Fruit fly (Drosophila melanogaster): Measurements from ENCODE around the gene Polr2C.

Polr2C gene

DNA sequence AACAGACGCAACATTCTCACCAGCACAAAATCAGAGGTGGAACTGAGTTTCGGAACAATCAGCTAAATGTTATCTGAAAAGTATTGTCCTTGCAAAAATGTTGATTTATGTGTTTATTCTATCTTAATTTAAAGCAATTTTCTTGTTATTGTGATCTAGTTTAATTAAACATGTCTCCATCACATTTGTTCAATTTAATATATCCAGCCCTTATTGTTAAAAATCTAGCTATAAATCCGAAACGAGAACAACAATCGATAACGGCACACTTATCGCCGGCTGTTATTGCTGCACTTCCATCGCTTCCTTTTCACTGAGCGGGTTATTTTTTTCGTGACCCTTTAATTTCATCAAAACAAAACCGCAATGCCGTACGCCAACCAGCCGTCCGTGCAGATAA, at the start of gene Polr2C, which contains the start of the genes GatC and PolG2 (continued):
- TF ChIP-seq Dref (GFP tag; IDR thresholded peaks at IDR 0.05) (peak; percentile 80), B-H2 (GFP tag; optimal IDR thresholded peaks at IDR 0.05) (peak; percentile 22), otp (GFP tag; IDR thresholded peaks at IDR 0.05) (no peak), pros (GFP tag; optimal IDR thresholded peaks at IDR 0.05) (no peak), Deaf1 (tag; optimal IDR thresholded peaks at IDR 0.05) (no peak), Hr78 (GFP tag; optimal IDR thresholded peaks at IDR 0.05) (no peak), CG8281 (tag; optimal IDR thresholded peaks at IDR 0.05) (no peak), CG31388 (GFP tag; optimal IDR thresholded peaks at IDR 0.05) (no peak), org-1 (GFP tag; optimal IDR thresholded peaks at IDR 0.05) (no peak), CG4730 (GFP tag; IDR thresholded peaks at IDR 0.05) (no peak), Lpt (GFP tag; optimal IDR thresholded peaks at IDR 0.05) (no peak), CG5953 (GFP tag; IDR thresholded peaks at IDR 0.05) (no peak), br (optimal IDR thresholded peaks at IDR 0.05) (no peak), CG17186 (GFP tag; optimal IDR thresholded peaks at IDR 0.05) (peak; percentile 63), CG13424 (tag; optimal IDR thresholded peaks at IDR 0.05) (peak; percentile 43), Adf1 (GFP tag; IDR thresholded peaks at IDR 0.05) (0 out of 2 replicates have a peak, but pooled peaks have one; percentile 25), mld (GFP tag; IDR thresholded peaks at IDR 0.05; ENCODE audit: partially characterized antibody) (peak; percentile 78; the same call in 2 of the 3 replicates), CG8359 (GFP tag; optimal IDR thresholded peaks at IDR 0.05; ENCODE audit: borderline replicate concordance) (no peak), tll (GFP tag; optimal IDR thresholded peaks at IDR 0.05) (no peak), prd (optimal IDR thresholded peaks at IDR 0.05) (no peak), prd (GFP tag; IDR thresholded peaks at IDR 0.05) (peak; percentile 47; the same call in 2 of the 3 replicates), tx (GFP tag; optimal IDR thresholded peaks at IDR 0.05) (peak; percentile 23), Poxn (GFP tag; IDR thresholded peaks at IDR 0.05) (no peak), hb (GFP tag; IDR thresholded peaks at IDR 0.05; ENCODE audit: partially characterized antibody) (peak; percentile 67; the same call in 2 of the 3 replicates), CG17568 (GFP tag; optimal IDR thresholded peaks at IDR 0.05) (no peak), CG16813 (GFP tag; IDR thresholded peaks at IDR 0.05; ENCODE audit: partially characterized antibody) (peak; percentile 78), Vsx1 (GFP tag; optimal IDR thresholded peaks at IDR 0.05) (no peak), CG7928 (GFP tag; optimal IDR thresholded peaks at IDR 0.05) (peak; percentile 76), CG7745 (tag; optimal IDR thresholded peaks at IDR 0.05) (no peak), dmrt99B (tag; optimal IDR thresholded peaks at IDR 0.05) (no peak), bowl (GFP tag; IDR thresholded peaks at IDR 0.05) (0 out of 2 replicates have a peak, but pooled peaks have one; percentile 4), CG6683 (GFP tag; optimal IDR thresholded peaks at IDR 0.05) (no peak), tio (GFP tag; optimal IDR thresholded peaks at IDR 0.05) (no peak), CG12236 (GFP tag; optimal IDR thresholded peaks at IDR 0.05) (no peak), CG31441 (GFP tag; IDR thresholded peaks at IDR 0.05) (no peak), Bdp1 (GFP tag; optimal IDR thresholded peaks at IDR 0.05) (peak; percentile 28), CG42726 (GFP tag; IDR thresholded peaks at IDR 0.05; ENCODE audit: partially characterized antibody) (peak; percentile 6; the same call in 1 of the 2 replicates), Max (GFP tag; optimal IDR thresholded peaks at IDR 0.05) (peak; percentile 2), lbe (GFP tag; optimal IDR thresholded peaks at IDR 0.05) (no peak), crc (GFP tag; optimal IDR thresholded peaks at IDR 0.05) (no peak), lola (GFP tag; optimal IDR thresholded peaks at IDR 0.05) (peak in 1 of 3 experiments; percentile 39), Mes4 (GFP tag; optimal IDR thresholded peaks at IDR 0.05) (peak; percentile 9), Fer1 (GFP tag; optimal IDR thresholded peaks at IDR 0.05) (no peak), jigr1 (GFP tag; IDR thresholded peaks at IDR 0.05) (no peak), CG11456 (GFP tag; IDR thresholded peaks at IDR 0.05) (0 out of 3 replicates have a peak, but pooled peaks have one; percentile 47), CG30020 (tag; optimal IDR thresholded peaks at IDR 0.05) (peak; percentile 55), Doc3 (GFP tag; IDR thresholded peaks at IDR 0.05; ENCODE audit: partially characterized antibody) (peak; percentile 62; the same call in 2 of the 3 replicates), zf30C (GFP tag; optimal IDR thresholded peaks at IDR 0.05) (no peak), pb (GFP tag; optimal IDR thresholded peaks at IDR 0.05) (no peak), Dfd (GFP tag; optimal IDR thresholded peaks at IDR 0.05) (no peak)

All from whole organism, embryonic.